Fruit fly (Drosophila melanogaster) Kc167 (cell line): ENCODE measurements around the gene CG14851.

Experiments
- Myc ChIP-seq: fragments of >200 bp; optimal IDR thresholded peaks from 2 replicates; lab custom pipeline; 2017; ENCODE audit warnings: missing external identifiers
- Sin3A ChIP-seq: fragments of >200 bp; optimal IDR thresholded peaks from 2 replicates; lab custom pipeline; 2018; ENCODE audit warnings: missing external identifiers
- h ChIP-seq: fragments of >200 bp; optimal IDR thresholded peaks from 3 replicates; lab custom pipeline; 2018; ENCODE audit warnings: missing external identifiers
- psq ChIP-seq: fragments of >200 bp; optimal IDR thresholded peaks from 2 replicates; lab custom pipeline; 2017; ENCODE audit warnings: missing external identifiers
- ttk ChIP-seq: sonication (Bioruptor generic); optimal IDR thresholded peaks from 2 replicates; lab custom pipeline; 2017; ENCODE audit warnings: missing external identifiers

DNA sequence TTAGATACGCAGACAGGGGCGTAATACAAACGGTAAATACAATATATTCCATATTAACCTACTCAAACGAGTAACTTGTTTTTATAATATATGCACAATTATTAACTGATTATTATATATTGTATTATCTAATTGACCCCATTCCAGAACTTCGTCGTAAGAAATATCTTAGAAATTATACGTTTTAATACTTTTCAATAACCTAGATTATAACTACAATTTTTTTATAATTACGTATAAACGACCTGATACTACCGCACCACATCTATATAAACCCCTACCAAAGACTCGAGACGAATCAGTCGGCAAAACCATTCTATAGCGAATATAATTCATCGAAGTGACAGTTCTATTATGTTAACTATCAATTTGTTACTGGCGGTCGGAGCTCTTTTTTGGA is 41.4 kb upstream of the CG14851 start, which contains the start of gene Cyp313a1:
- TF ChIP-seq Sin3A (no peak), psq (lab: Kevin White, UChicago) (no peak), Myc (lab: Kevin White, UChicago) (no peak), ttk (lab: Kevin White, UChicago) (no peak), h (lab: Kevin White, UChicago) (no peak)
